ENCODE assay signal across 1 fruit fly cellular context in genomic region chrX:13616417-13617050, dm6.
TF ChIP-seq lines count a peak whose summit lies in the region.

tth (minus strand) TSS chrX:13616586.
Tango2 (plus strand) TSS chrX:13616989.

TF ChIP-seq in whole organism, embryonic, 481 proteins besides CTCF, POLR2A, EP300 and RAD21 (continued from another document and continues in another):
- TF ChIP-seq br (optimal IDR thresholded peaks at IDR 0.05; lab: Kevin White, UChicago) (no peak), CG13894 (tag; optimal IDR thresholded peaks at IDR 0.05; lab: Kevin White, UChicago) (no peak), Rx (GFP tag; IDR thresholded peaks at IDR 0.05; lab: Robert Waterston, UW) (peak; percentile 21; the same call in 1 of the 2 replicates), CG2199 (GFP tag; IDR thresholded peaks at IDR 0.05; lab: Robert Waterston, UW) (no peak), CG34224 (GFP tag; IDR thresholded peaks at IDR 0.05; lab: Robert Waterston, UW; ENCODE audit: partially characterized antibody) (0 out of 3 replicates have a peak, but pooled peaks have one; percentile 32), CG11398 (GFP tag; optimal IDR thresholded peaks at IDR 0.05; lab: Kevin White, UChicago) (peak; percentile 40), C15 (GFP tag; IDR thresholded peaks at IDR 0.05; lab: Robert Waterston, UW) (0 out of 3 replicates have a peak, but pooled peaks have one; percentile 49), Drgx (GFP tag; IDR thresholded peaks at IDR 0.05; lab: Robert Waterston, UW) (peak; percentile 63), salm (tag; optimal IDR thresholded peaks at IDR 0.05; lab: Kevin White, UChicago) (peak; percentile 51), cad (GFP tag; optimal IDR thresholded peaks at IDR 0.05; lab: Kevin White, UChicago) (no peak), p53 (GFP tag; optimal IDR thresholded peaks at IDR 0.05; lab: Kevin White, UChicago) (no peak), bab2 (GFP tag; optimal IDR thresholded peaks at IDR 0.05; lab: Kevin White, UChicago) (peak; percentile 69), stwl (tag; optimal IDR thresholded peaks at IDR 0.05; lab: Kevin White, UChicago) (peak; percentile 19), CG9215 (GFP tag; IDR thresholded peaks at IDR 0.05; lab: Robert Waterston, UW) (peak; percentile 57), nom (GFP tag; optimal IDR thresholded peaks at IDR 0.05; lab: Kevin White, UChicago) (peak; percentile 30), abd-A (tag; optimal IDR thresholded peaks at IDR 0.05; lab: Kevin White, UChicago) (no peak), CG9797 (GFP tag; optimal IDR thresholded peaks at IDR 0.05; lab: Kevin White, UChicago) (peak; percentile 85), CG15479 (GFP tag; optimal IDR thresholded peaks at IDR 0.05; lab: Kevin White, UChicago) (no peak), CG33557 (GFP tag; optimal IDR thresholded peaks at IDR 0.05; lab: Kevin White, UChicago) (no peak), Jarid2 (GFP tag; optimal IDR thresholded peaks at IDR 0.05; lab: Kevin White, UChicago) (no peak), Opbp (GFP tag; IDR thresholded peaks at IDR 0.05; lab: Robert Waterston, UW; ENCODE audit: partially characterized antibody) (no peak), ac (GFP tag; optimal IDR thresholded peaks at IDR 0.05; lab: Kevin White, UChicago) (no peak), CG11247 (GFP tag; IDR thresholded peaks at IDR 0.05; lab: Robert Waterston, UW) (peak; percentile 67), CG6683 (GFP tag; optimal IDR thresholded peaks at IDR 0.05; lab: Kevin White, UChicago) (peak; percentile 17), CG14667 (GFP tag; IDR thresholded peaks at IDR 0.05; lab: Robert Waterston, UW) (peak; percentile 31; the same call in 1 of the 2 replicates), CG10462 (GFP tag; optimal IDR thresholded peaks at IDR 0.05; lab: Kevin White, UChicago) (peak; percentile 58), ato (GFP tag; IDR thresholded peaks at IDR 0.05; lab: Robert Waterston, UW; ENCODE audit: partially characterized antibody) (no peak), CG11560 (tag; IDR thresholded peaks at IDR 0.05; lab: Robert Waterston, UW) (0 out of 3 replicates have a peak, but pooled peaks have one; percentile 41), Dbx (GFP tag; IDR thresholded peaks at IDR 0.05; lab: Robert Waterston, UW) (peak; percentile 75), Fer3 (tag; optimal IDR thresholded peaks at IDR 0.05; lab: Kevin White, UChicago) (peak; percentile 76), PHDP (tag; optimal IDR thresholded peaks at IDR 0.05; lab: Kevin White, UChicago) (peak; percentile 76), tx (GFP tag; optimal IDR thresholded peaks at IDR 0.05; lab: Kevin White, UChicago) (peak; percentile 45), Chrac-16 (GFP tag; optimal IDR thresholded peaks at IDR 0.05; lab: Kevin White, UChicago) (peak; percentile 60), MESR4 (GFP tag; optimal IDR thresholded peaks at IDR 0.05; lab: Kevin White, UChicago) (no peak), grau (tag; optimal IDR thresholded peaks at IDR 0.05; lab: Kevin White, UChicago) (peak; percentile 83), Sin3A (optimal IDR thresholded peaks at IDR 0.05; lab: Kevin White, UChicago) (peak; percentile 94), CG7556 (GFP tag; optimal IDR thresholded peaks at IDR 0.05; lab: Kevin White, UChicago) (peak; percentile 68), jing (GFP tag; optimal IDR thresholded peaks at IDR 0.05; lab: Kevin White, UChicago) (no peak), Blimp-1 (GFP tag; optimal IDR thresholded peaks at IDR 0.05; lab: Kevin White, UChicago) (no peak), CG17612 (GFP tag; IDR thresholded peaks at IDR 0.05; lab: Robert Waterston, UW) (peak; percentile 37; the same call in 1 of the 2 replicates), Bdp1 (GFP tag; optimal IDR thresholded peaks at IDR 0.05; lab: Kevin White, UChicago) (peak; percentile 44), odd (GFP tag; optimal IDR thresholded peaks at IDR 0.05; lab: Kevin White, UChicago) (no peak), pb (GFP tag; optimal IDR thresholded peaks at IDR 0.05; lab: Kevin White, UChicago) (no peak), CG8089 (GFP tag; optimal IDR thresholded peaks at IDR 0.05; lab: Kevin White, UChicago) (peak; percentile 20), Oli (tag; optimal IDR thresholded peaks at IDR 0.05; lab: Kevin White, UChicago) (peak; percentile 78), CG18011 (GFP tag; optimal IDR thresholded peaks at IDR 0.05; lab: Kevin White, UChicago) (peak; percentile 28), CG15601 (tag; optimal IDR thresholded peaks at IDR 0.05; lab: Kevin White, UChicago) (peak; percentile 68), CG14441 (GFP tag; IDR thresholded peaks at IDR 0.05; lab: Robert Waterston, UW) (peak; percentile 63), nerfin-1 (tag; optimal IDR thresholded peaks at IDR 0.05; lab: Kevin White, UChicago) (peak; percentile 68), dimm (GFP tag; IDR thresholded peaks at IDR 0.05; lab: Robert Waterston, UW) (no peak), Asciz (GFP tag; optimal IDR thresholded peaks at IDR 0.05; lab: Kevin White, UChicago) (no peak), CG16813 (GFP tag; IDR thresholded peaks at IDR 0.05; lab: Robert Waterston, UW; ENCODE audit: partially characterized antibody) (peak; percentile 62; the same call in 2 of the 3 replicates), CG17912 (GFP tag; optimal IDR thresholded peaks at IDR 0.05; lab: Kevin White, UChicago) (peak; percentile 72), CHES-1-like (GFP tag; optimal IDR thresholded peaks at IDR 0.05; lab: Kevin White, UChicago) (peak; percentile 66), ERR (GFP tag; optimal IDR thresholded peaks at IDR 0.05; lab: Kevin White, UChicago) (peak; percentile 42), CG2712 (tag; optimal IDR thresholded peaks at IDR 0.05; lab: Kevin White, UChicago) (peak; percentile 70), Max (GFP tag; optimal IDR thresholded peaks at IDR 0.05; lab: Kevin White, UChicago) (peak; percentile 70), grn (GFP tag; optimal IDR thresholded peaks at IDR 0.05; lab: Kevin White, UChicago) (peak; percentile 49), CG15514 (GFP tag; optimal IDR thresholded peaks at IDR 0.05; lab: Kevin White, UChicago) (peak; percentile 29), inv (GFP tag; IDR thresholded peaks at IDR 0.05; lab: Robert Waterston, UW; ENCODE audit: partially characterized antibody) (peak; percentile 50; the same call in 1 of the 2 replicates), pnt (GFP tag; optimal IDR thresholded peaks at IDR 0.05; lab: Kevin White, UChicago) (peak; percentile 62), Dll (GFP tag; IDR thresholded peaks at IDR 0.05; lab: Robert Waterston, UW; ENCODE audit: partially characterized antibody) (peak; percentile 71), dysf (GFP tag; IDR thresholded peaks at IDR 0.05; lab: Robert Waterston, UW) (peak; percentile 82), dan (GFP tag; IDR thresholded peaks at IDR 0.05; lab: Robert Waterston, UW) (no peak), sens (GFP tag; lab: Kevin White, UChicago) (peak; percentile 96), Dp (GFP tag; optimal IDR thresholded peaks at IDR 0.05; lab: Kevin White, UChicago) (peak; percentile 72), pho (GFP tag; optimal IDR thresholded peaks at IDR 0.05; lab: Kevin White, UChicago) (peak; percentile 63), gt (GFP tag; IDR thresholded peaks at IDR 0.05; lab: Robert Waterston, UW) (no peak), CG30431 (GFP tag; optimal IDR thresholded peaks at IDR 0.05; lab: Kevin White, UChicago) (no peak), tna (GFP tag; IDR thresholded peaks at IDR 0.05; lab: Robert Waterston, UW; ENCODE audit: partially characterized antibody) (no peak), luna (GFP tag; optimal IDR thresholded peaks at IDR 0.05; lab: Kevin White, UChicago) (no peak), Hand (GFP tag; optimal IDR thresholded peaks at IDR 0.05; lab: Kevin White, UChicago) (no peak), klu (GFP tag; IDR thresholded peaks at IDR 0.05; lab: Robert Waterston, UW) (peak; percentile 36; the same call in 1 of the 2 replicates), Awh (GFP tag; IDR thresholded peaks at IDR 0.05; lab: Robert Waterston, UW) (no peak), CG18262 (tag; optimal IDR thresholded peaks at IDR 0.05; lab: Kevin White, UChicago) (peak; percentile 64), danr (GFP tag; IDR thresholded peaks at IDR 0.05; lab: Robert Waterston, UW) (peak; percentile 42; the same call in 1 of the 2 replicates), eve (GFP tag; optimal IDR thresholded peaks at IDR 0.05; lab: Kevin White, UChicago) (no peak), Mes4 (GFP tag; optimal IDR thresholded peaks at IDR 0.05; lab: Kevin White, UChicago) (no peak), ranshi (GFP tag; IDR thresholded peaks at IDR 0.05; lab: Robert Waterston, UW) (peak; percentile 31), CG12391 (tag; optimal IDR thresholded peaks at IDR 0.05; lab: Kevin White, UChicago) (peak; percentile 83), Vsx1 (GFP tag; optimal IDR thresholded peaks at IDR 0.05; lab: Kevin White, UChicago) (no peak), CG1529 (GFP tag; optimal IDR thresholded peaks at IDR 0.05; lab: Kevin White, UChicago) (no peak), ttk (GFP tag; IDR thresholded peaks at IDR 0.05; lab: Robert Waterston, UW) (peak; percentile 60), trem (tag; optimal IDR thresholded peaks at IDR 0.05; lab: Kevin White, UChicago) (peak; percentile 31), zfh2 (GFP tag; optimal IDR thresholded peaks at IDR 0.05; lab: Kevin White, UChicago) (peak; percentile 80), Taf1 (GFP tag; IDR thresholded peaks at IDR 0.05; lab: Robert Waterston, UW) (no peak), hbn (GFP tag; IDR thresholded peaks at IDR 0.05; lab: Robert Waterston, UW; ENCODE audit: partially characterized antibody) (peak; percentile 36; the same call in 1 of the 2 replicates), CG10274 (GFP tag; optimal IDR thresholded peaks at IDR 0.05; lab: Kevin White, UChicago) (no peak), Xbp1 (GFP tag; optimal IDR thresholded peaks at IDR 0.05; lab: Kevin White, UChicago) (peak; percentile 81), CG10366 (GFP tag; IDR thresholded peaks at IDR 0.05; lab: Robert Waterston, UW) (peak; percentile 71), CG4282 (GFP tag; optimal IDR thresholded peaks at IDR 0.05; lab: Kevin White, UChicago) (no peak), sd (tag; optimal IDR thresholded peaks at IDR 0.05; lab: Kevin White, UChicago) (no peak), CG12769 (tag; optimal IDR thresholded peaks at IDR 0.05; lab: Kevin White, UChicago) (peak; percentile 74), CG6765 (GFP tag; optimal IDR thresholded peaks at IDR 0.05; lab: Kevin White, UChicago) (no peak), CG32767 (GFP tag; IDR thresholded peaks at IDR 0.05; lab: Robert Waterston, UW) (peak; percentile 32; the same call in 1 of the 2 replicates), MTF-1 (GFP tag; optimal IDR thresholded peaks at IDR 0.05; lab: Kevin White, UChicago; ENCODE audit: borderline replicate concordance) (no peak), Fer2 (tag; optimal IDR thresholded peaks at IDR 0.05; lab: Kevin White, UChicago) (peak; percentile 46), jumu (GFP tag; optimal IDR thresholded peaks at IDR 0.05; lab: Kevin White, UChicago) (peak; percentile 43), Side (GFP tag; optimal IDR thresholded peaks at IDR 0.05; lab: Kevin White, UChicago) (peak; percentile 54), tin (GFP tag; optimal IDR thresholded peaks at IDR 0.05; lab: Kevin White, UChicago) (peak; percentile 54), CG11723 (GFP tag; optimal IDR thresholded peaks at IDR 0.05; lab: Kevin White, UChicago) (no peak), CG7271 (tag; optimal IDR thresholded peaks at IDR 0.05; lab: Kevin White, UChicago) (no peak), Usf (GFP tag; optimal IDR thresholded peaks at IDR 0.05; lab: Kevin White, UChicago) (peak; percentile 38), sc (optimal IDR thresholded peaks at IDR 0.05; lab: Kevin White, UChicago) (no peak), sc (GFP tag; optimal IDR thresholded peaks at IDR 0.05; lab: Kevin White, UChicago) (no peak), row (GFP tag; IDR thresholded peaks at IDR 0.05; lab: Robert Waterston, UW) (peak; percentile 94), Dek (tag; optimal IDR thresholded peaks at IDR 0.05; lab: Kevin White, UChicago) (peak; percentile 72), chif (GFP tag; optimal IDR thresholded peaks at IDR 0.05; lab: Kevin White, UChicago) (peak in 1 of 2 experiments; percentile 65), CG6254 (GFP tag; optimal IDR thresholded peaks at IDR 0.05; lab: Kevin White, UChicago) (no peak), CG32532 (GFP tag; IDR thresholded peaks at IDR 0.05; lab: Robert Waterston, UW) (peak; percentile 81), otp (GFP tag; IDR thresholded peaks at IDR 0.05; lab: Robert Waterston, UW) (0 out of 3 replicates have a peak, but pooled peaks have one; percentile 29), tap (tag; optimal IDR thresholded peaks at IDR 0.05; lab: Kevin White, UChicago) (no peak), Aef1 (GFP tag; IDR thresholded peaks at IDR 0.05; lab: Robert Waterston, UW) (peak; percentile 51; the same call in 1 of the 3 replicates), Med (GFP tag; lab: Kevin White, UChicago) (peak; percentile 92), CG8924 (tag; optimal IDR thresholded peaks at IDR 0.05; lab: Kevin White, UChicago) (peak; percentile 75), zen (tag; optimal IDR thresholded peaks at IDR 0.05; lab: Kevin White, UChicago) (peak; percentile 63), Atf-2 (GFP tag; optimal IDR thresholded peaks at IDR 0.05; lab: Kevin White, UChicago) (peak; percentile 49), Trl (optimal IDR thresholded peaks at IDR 0.05; lab: Kevin White, UChicago) (no peak), Trl (GFP tag; optimal IDR thresholded peaks at IDR 0.05; lab: Kevin White, UChicago) (peak; percentile 68), ewg (GFP tag; optimal IDR thresholded peaks at IDR 0.05; lab: Kevin White, UChicago) (peak; percentile 45), CG7357 (GFP tag; IDR thresholded peaks at IDR 0.05; lab: Robert Waterston, UW) (peak; percentile 59; the same call in 2 of the 3 replicates), Gug (GFP tag; IDR thresholded peaks at IDR 0.05; lab: Robert Waterston, UW) (peak; percentile 50; the same call in 2 of the 4 replicates), CG17829 (tag; optimal IDR thresholded peaks at IDR 0.05; lab: Kevin White, UChicago) (peak; percentile 60), bigmax (GFP tag; optimal IDR thresholded peaks at IDR 0.05; lab: Kevin White, UChicago) (peak; percentile 63), Gsc (GFP tag; IDR thresholded peaks at IDR 0.05; lab: Robert Waterston, UW) (no peak), CG3847 (GFP tag; IDR thresholded peaks at IDR 0.05; lab: Robert Waterston, UW) (peak; percentile 75), gro (GFP tag; optimal IDR thresholded peaks at IDR 0.05; lab: Kevin White, UChicago) (peak; percentile 53), CG31365 (tag; optimal IDR thresholded peaks at IDR 0.05; lab: Kevin White, UChicago) (no peak), lab (GFP tag; optimal IDR thresholded peaks at IDR 0.05; lab: Kevin White, UChicago) (no peak), CG1024 (GFP tag; IDR thresholded peaks at IDR 0.05; lab: Robert Waterston, UW) (no peak), NC2α (GFP tag; optimal IDR thresholded peaks at IDR 0.05; lab: Kevin White, UChicago) (peak; percentile 35)
